Worm (Caenorhabditis elegans) whole organism, L4 larva: ENCODE data around the gene K10H10.9.

Experiments used
- D1046.2 ChIP-seq: fragments of 200-800 bp; sonication (Bioruptor generic); IDR thresholded peaks from 2 replicates; pipeline ENCODE4 v1.3.6; 2022; ENCODE audit warnings: missing genetic modification characterization, missing compliant biosample characterization
- ZK337.2 ChIP-seq: fragments of 200-800 bp; sonication (Bioruptor generic); IDR thresholded peaks from 2 replicates; pipeline ENCODE4 v1.3.6; 2022; ENCODE audit warnings: missing genetic modification reagents, missing genetic modification characterization, missing compliant biosample characterization
- ceh-44 ChIP-seq: fragments of 200-800 bp; sonication (Bioruptor generic); IDR thresholded peaks from 2 replicates; pipeline ENCODE4 v1.3.6; 2022; ENCODE audit warnings: missing genetic modification reagents, missing genetic modification characterization, missing compliant biosample characterization
- hlh-30 ChIP-seq: sonication (generic microtip); optimal IDR thresholded peaks from 2 replicates; lab custom pipeline; 2017; ENCODE audit warnings: antibody characterized with exemption, mild to moderate bottlenecking, missing genetic modification characterization, missing compliant biosample characterization; ENCODE audit not compliant: insufficient read depth
- lin-1 ChIP-seq: fragments of 200-800 bp; sonication (Bioruptor generic); IDR thresholded peaks from 2 replicates; pipeline ENCODE4 v1.3.6; 2022; ENCODE audit warnings: missing genetic modification reagents, missing genetic modification characterization, missing compliant biosample characterization
- lin-13 ChIP-seq: fragments of 150-350 bp; optimal IDR thresholded peaks from 2 replicates; lab custom pipeline; 2014; ENCODE audit warnings: missing biosample characterization, missing genetic modification reagents, missing genetic modification characterization
- mes-2 ChIP-seq: sonication (generic microtip); optimal IDR thresholded peaks from 2 replicates; lab custom pipeline; 2016; ENCODE audit warnings: missing genotype, mild to moderate bottlenecking, missing genetic modification characterization, missing compliant biosample characterization; ENCODE audit not compliant: poor library complexity, severe bottlenecking
- nhr-48 ChIP-seq: sonication (generic microtip); optimal IDR thresholded peaks from 2 replicates; lab custom pipeline; 2016; ENCODE audit warnings: mild to moderate bottlenecking, missing genetic modification characterization, missing compliant biosample characterization
- pqm-1 ChIP-seq: sonication (generic microtip); optimal IDR thresholded peaks from 2 replicates; lab custom pipeline; 2017; ENCODE audit warnings: missing biosample characterization, missing genetic modification characterization
- sdz-12 ChIP-seq: fragments of 200-800 bp; sonication (Bioruptor generic); optimal IDR thresholded peaks from 2 replicates; lab custom pipeline; 2018; ENCODE audit warnings: mild to moderate bottlenecking, missing genetic modification characterization, missing compliant biosample characterization
- unc-39 ChIP-seq: sonication (generic microtip); optimal IDR thresholded peaks from 2 replicates; lab custom pipeline; 2017; ENCODE audit warnings: missing biosample characterization, missing genetic modification characterization

DNA sequence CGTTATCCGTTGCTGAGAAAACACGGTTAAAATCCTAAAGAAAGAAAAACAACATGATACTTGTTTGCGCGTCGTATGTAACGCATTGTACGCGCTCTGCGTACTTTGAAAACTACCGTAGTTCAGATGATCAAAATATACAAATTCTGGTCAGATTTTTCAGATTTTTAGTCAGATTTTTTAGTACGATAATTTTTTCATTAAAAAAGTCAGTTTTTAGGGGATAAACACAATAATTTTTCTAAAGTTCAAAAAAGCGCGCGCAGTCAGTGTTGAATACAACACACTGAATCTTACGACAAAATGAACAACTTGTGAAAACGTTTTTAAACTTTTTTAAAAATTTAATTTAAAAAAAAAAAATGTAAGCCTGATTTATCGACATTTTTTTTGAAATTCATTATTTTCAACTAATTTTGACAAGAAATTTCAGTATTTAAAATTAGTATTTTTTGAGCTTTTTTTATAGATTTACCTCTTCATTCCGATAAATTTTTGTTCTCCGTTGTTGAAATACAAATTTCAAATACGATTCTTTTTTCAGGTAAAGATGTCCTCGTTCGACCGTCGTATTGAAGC is 8.8 kb upstream of the K10H10.9 start, which contains the start of gene pot-2:
- TF ChIP-seq ceh-44 (GFP tag; lab: Robert Waterston, UW) (no peak), pqm-1 (tag; lab: Kevin White, UChicago) (no peak), lin-13 (GFP tag; lab: Kevin White, UChicago) (no peak), nhr-48 (no peak), unc-39 (tag; lab: Kevin White, UChicago) (no peak), ZK337.2 (GFP tag; lab: Robert Waterston, UW) (no peak), lin-1 (GFP tag; lab: Robert Waterston, UW) (no peak), mes-2 (no peak), hlh-30 (tag; lab: Kevin White, UChicago) (no peak), sdz-12 (GFP tag; lab: Kevin White, UChicago) (no peak), D1046.2 (GFP tag; lab: Robert Waterston, UW) (no peak)
